Worm (Caenorhabditis elegans) whole organism, L4 larva: ENCODE results near the gene srlf-1.

Experiments
- F26F4.8 ChIP-seq: fragments of 200-800 bp; sonication (Bioruptor generic); conservative IDR thresholded peaks from 2 replicates; pipeline ENCODE4 v1.3.6; 2022; ENCODE audit warnings: missing genetic modification characterization, missing compliant biosample characterization
- Y48G9A.11 ChIP-seq: fragments of 200-800 bp; sonication (Bioruptor generic); IDR thresholded peaks from 2 replicates; pipeline ENCODE4 v1.3.6; 2022; ENCODE audit warnings: missing genetic modification reagents, missing genetic modification characterization, missing compliant biosample characterization
- Y75B8A.6 ChIP-seq: fragments of 200-800 bp; sonication (Bioruptor generic); IDR thresholded peaks from 2 replicates; pipeline ENCODE4 v1.3.6; 2022; ENCODE audit warnings: missing genetic modification reagents, missing genetic modification characterization, missing compliant biosample characterization
- ZK546.5 ChIP-seq, 2 experiments: sonication (generic microtip); optimal IDR thresholded peaks; 2 replicates each; lab custom pipeline; 2017; ENCODE audit warnings: missing biosample characterization in 2 of 2, missing genetic modification characterization in 2 of 2
- aha-1 ChIP-seq: fragments of 150-350 bp; peaks from one replicate; lab custom pipeline; 2014; ENCODE audit warnings: missing biosample characterization, missing genetic modification characterization
- arid-1 ChIP-seq: fragments of 200-800 bp; sonication (Bioruptor generic); conservative IDR thresholded peaks from 2 replicates; pipeline ENCODE4 v1.3.6; 2022; ENCODE audit warnings: missing genetic modification reagents, missing genetic modification characterization, missing compliant biosample characterization
- ceh-20 ChIP-seq: fragments of 200-800 bp; sonication (Bioruptor generic); IDR thresholded peaks from 2 replicates; pipeline ENCODE4 v1.3.6; 2022; ENCODE audit warnings: missing genetic modification reagents, missing genetic modification characterization, missing compliant biosample characterization
- daf-16 ChIP-seq, 3 experiments: sonication (generic microtip); optimal IDR thresholded peaks; 2 replicates each; lab custom pipeline; 2016 to 2017; ENCODE audit warnings: missing genetic modification characterization in 3 of 3, missing genetic modification reagents in 3 of 3, mild to moderate bottlenecking in 2 of 3, missing compliant biosample characterization in 2 of 3, missing biosample characterization in 1 of 3, moderate library complexity in 1 of 3
- daf-8 ChIP-seq: fragments of 200-800 bp; sonication (Bioruptor generic); IDR thresholded peaks from 2 replicates; pipeline ENCODE4 v1.3.6; 2022; ENCODE audit warnings: missing genetic modification characterization, missing compliant biosample characterization
- egl-27 ChIP-seq: sonication (generic microtip); optimal IDR thresholded peaks from 3 replicates; lab custom pipeline; 2017; ENCODE audit warnings: missing biosample characterization, missing genetic modification reagents, missing genetic modification characterization
- egl-43 ChIP-seq: fragments of 200-800 bp; sonication (Bioruptor generic); IDR thresholded peaks from 2 replicates; pipeline ENCODE4 v1.3.6; 2022; ENCODE audit warnings: missing genetic modification reagents, missing genetic modification characterization, missing compliant biosample characterization
- fos-1 ChIP-seq: fragments of 150-350 bp; optimal IDR thresholded peaks from 2 replicates; lab custom pipeline; 2014; ENCODE audit warnings: missing biosample characterization, missing genetic modification characterization
- hif-1 ChIP-seq, 2 experiments: sonication (generic microtip); optimal IDR thresholded peaks; 2 replicates each; lab custom pipeline; 2016 to 2017; ENCODE audit warnings: missing compliant biosample characterization in 2 of 2, missing genetic modification characterization in 2 of 2, missing genetic modification reagents in 2 of 2, missing genotype in 2 of 2, mild to moderate bottlenecking in 1 of 2
- hlh-11 ChIP-seq: fragments of 200-800 bp; sonication (Bioruptor generic); optimal IDR thresholded peaks from 2 replicates; lab custom pipeline; 2018; ENCODE audit warnings: mild to moderate bottlenecking, missing genetic modification characterization, missing compliant biosample characterization
- hmg-1.1 ChIP-seq: fragments of 200-800 bp; sonication (Bioruptor generic); IDR thresholded peaks from 2 replicates; pipeline ENCODE4 v1.3.6; 2022; ENCODE audit warnings: missing genetic modification reagents, missing genetic modification characterization, missing compliant biosample characterization
- lin-15B ChIP-seq: fragments of 150-350 bp; sonication (generic microtip); optimal IDR thresholded peaks from 3 replicates; lab custom pipeline; 2014; ENCODE audit warnings: missing biosample characterization, missing genetic modification characterization
- lsy-2 ChIP-seq, 2 experiments: fragments of 150-350 bp in 1 of 2; sonication (generic microtip) in 1 of 2; optimal IDR thresholded peaks; 2 replicates each; lab custom pipeline; 2014 to 2017; ENCODE audit warnings: missing biosample characterization in 2 of 2, missing genetic modification characterization in 2 of 2
- madf-5 ChIP-seq, 2 experiments: fragments of 200-800 bp; sonication (Bioruptor generic); IDR thresholded peaks; 2 replicates each; pipeline ENCODE4 v1.3.6; 2022; ENCODE audit warnings: missing compliant biosample characterization in 2 of 2, missing genetic modification characterization in 2 of 2
- mdl-1 ChIP-seq, 2 experiments: fragments of 150-350 bp in 1 of 2; sonication (generic microtip) in 1 of 2; optimal IDR thresholded peaks; 2 replicates each; lab custom pipeline; 2014 to 2017; ENCODE audit warnings: missing biosample characterization in 2 of 2, missing genetic modification characterization in 2 of 2
- mdt-29 ChIP-seq: fragments of 200-800 bp; sonication (Bioruptor generic); IDR thresholded peaks from 2 replicates; pipeline ENCODE4 v1.3.6; 2022; ENCODE audit warnings: missing genetic modification reagents, missing genetic modification characterization, missing compliant biosample characterization
- mep-1 ChIP-seq: fragments of 150-350 bp; sonication (generic microtip); optimal IDR thresholded peaks from 3 replicates; lab custom pipeline; 2014; ENCODE audit warnings: missing biosample characterization, missing genetic modification characterization
- mes-2 ChIP-seq: sonication (generic microtip); optimal IDR thresholded peaks from 2 replicates; lab custom pipeline; 2016; ENCODE audit warnings: missing genotype, mild to moderate bottlenecking, missing genetic modification characterization, missing compliant biosample characterization; ENCODE audit not compliant: poor library complexity, severe bottlenecking
- nhr-102 ChIP-seq: sonication (generic microtip); optimal IDR thresholded peaks from 2 replicates; lab custom pipeline; 2016; ENCODE audit warnings: mild to moderate bottlenecking, missing genetic modification characterization, moderate library complexity, missing compliant biosample characterization
- nhr-11 ChIP-seq: fragments of 150-350 bp; optimal IDR thresholded peaks from 2 replicates; lab custom pipeline; 2014; ENCODE audit warnings: missing biosample characterization, missing genetic modification characterization
- nhr-25 ChIP-seq: sonication (generic microtip); optimal IDR thresholded peaks from 2 replicates; lab custom pipeline; 2017; ENCODE audit warnings: missing genetic modification characterization, mild to moderate bottlenecking, missing compliant biosample characterization, antibody characterized with exemption, moderate library complexity, borderline replicate concordance; ENCODE audit not compliant: insufficient read depth
- nhr-48 ChIP-seq: sonication (generic microtip); optimal IDR thresholded peaks from 2 replicates; lab custom pipeline; 2016; ENCODE audit warnings: mild to moderate bottlenecking, missing genetic modification characterization, missing compliant biosample characterization
- nhr-76 ChIP-seq: fragments of 150-350 bp; optimal IDR thresholded peaks from 2 replicates; lab custom pipeline; 2014; ENCODE audit warnings: missing biosample characterization, missing genetic modification characterization
- rbr-2 ChIP-seq: sonication (generic microtip); optimal IDR thresholded peaks from 2 replicates; lab custom pipeline; 2016; ENCODE audit warnings: missing genotype, missing genetic modification characterization, missing compliant biosample characterization
- spr-3 ChIP-seq: fragments of 200-800 bp; sonication (Bioruptor generic); optimal IDR thresholded peaks from 2 replicates; lab custom pipeline; 2018; ENCODE audit warnings: mild to moderate bottlenecking, missing genetic modification characterization, missing compliant biosample characterization
- tra-1 ChIP-seq: fragments of 200-800 bp; sonication (Bioruptor generic); IDR thresholded peaks from 2 replicates; pipeline ENCODE4 v1.3.6; 2022; ENCODE audit warnings: missing genetic modification reagents, missing genetic modification characterization, missing compliant biosample characterization
- zfp-3 ChIP-seq: fragments of 200-800 bp; sonication (Bioruptor generic); conservative IDR thresholded peaks from 2 replicates; pipeline ENCODE4 v1.3.6; 2022; ENCODE audit warnings: missing genetic modification reagents, missing genetic modification characterization, missing compliant biosample characterization

srlf-1 gene

DNA sequence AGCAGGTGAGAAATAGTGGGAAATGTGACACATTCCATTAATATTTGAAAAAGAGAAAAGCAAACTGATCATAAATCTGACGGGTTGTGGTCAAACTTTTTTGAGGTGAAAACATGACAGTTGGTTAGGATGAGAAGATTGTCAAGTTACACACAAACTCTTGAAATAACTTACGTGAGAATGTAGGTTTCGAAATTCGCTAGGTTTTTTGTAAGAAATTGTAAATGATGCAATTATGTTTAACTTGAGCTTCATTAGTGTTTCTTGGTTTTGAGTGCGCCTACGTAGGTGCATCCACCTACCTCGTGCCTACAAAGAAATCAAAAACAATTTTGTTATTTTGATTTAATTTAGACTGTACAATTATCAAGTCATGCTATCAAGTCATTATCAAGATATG is 44.9 kb downstream of the srlf-1 start, which contains the start of gene cex-2:
cex-2 (minus strand) TSS at position 101 of the 400 bp plus-strand sequence.
- no peak for TF ChIP-seq egl-27 (tag; lab: Kevin White, UChicago)
- TF ChIP-seq nhr-76 (tag; lab: Kevin White, UChicago), result no peak

ce11 chrII:7836613-7837226 is 46.3 kb downstream of the srlf-1 start:
- TF ChIP-seq ceh-20 (GFP tag; lab: Robert Waterston, UW), result 0 out of 2 replicates have a peak, but pooled peaks have one; percentile 61
- no peak for TF ChIP-seq fos-1 (tag; lab: Kevin White, UChicago)
- peak; percentile 64 for TF ChIP-seq hlh-11 (tag; lab: Kevin White, UChicago)
- TF ChIP-seq lsy-2 (tag; optimal IDR thresholded peaks at IDR 0.05; lab: Kevin White, UChicago), result peak in 1 of 2 experiments; percentile 44
- TF ChIP-seq tra-1 (GFP tag; lab: Robert Waterston, UW), result no peak
- no peak for TF ChIP-seq Y48G9A.11 (GFP tag; lab: Robert Waterston, UW)
- TF ChIP-seq daf-16 (GFP tag; optimal IDR thresholded peaks at IDR 0.05; lab: Kevin White, UChicago), result peak in 1 of 2 experiments; percentile 96
- no peak for TF ChIP-seq daf-16 (tag; optimal IDR thresholded peaks at IDR 0.05; lab: Kevin White, UChicago)
- no peak for TF ChIP-seq madf-5 (GFP tag; IDR thresholded peaks at IDR 0.05; lab: Robert Waterston, UW)
- peak in 1 of 2 experiments; percentile 36 for TF ChIP-seq hif-1 (tag; optimal IDR thresholded peaks at IDR 0.05; lab: Kevin White, UChicago)
- peak; percentile 45 for TF ChIP-seq nhr-11 (tag; lab: Kevin White, UChicago)
- peak; percentile 95 for TF ChIP-seq aha-1 (tag; lab: Kevin White, UChicago)
- TF ChIP-seq hmg-1.1, result 0 out of 2 replicates have a peak, but pooled peaks have one; percentile 16

- TF ChIP-seq mdl-1 (tag; optimal IDR thresholded peaks at IDR 0.05; lab: Kevin White, UChicago), result peak in 1 of 2 experiments; percentile 28
- TF ChIP-seq rbr-2 (tag; lab: Kevin White, UChicago), result peak; percentile 32
- TF ChIP-seq arid-1 (GFP tag; lab: Robert Waterston, UW), result no peak
- TF ChIP-seq mep-1 (tag; lab: Kevin White, UChicago), result peak; percentile 10
- no peak for TF ChIP-seq spr-3 (GFP tag; lab: Kevin White, UChicago)
- TF ChIP-seq daf-16 (GFP tag; optimal IDR thresholded peaks at IDR 0.05; lab: Kevin White, UChicago), result peak in 1 of 2 experiments; percentile 56
- TF ChIP-seq daf-16 (tag; optimal IDR thresholded peaks at IDR 0.05; lab: Kevin White, UChicago), result no peak
- peak; percentile 55; the same call in 1 of the 2 replicates for TF ChIP-seq ceh-20 (GFP tag; lab: Robert Waterston, UW)
- TF ChIP-seq lsy-2 (tag; optimal IDR thresholded peaks at IDR 0.05; lab: Kevin White, UChicago), result peak in 1 of 2 experiments; percentile 45
- no peak for TF ChIP-seq nhr-102 (tag; lab: Kevin White, UChicago)
- TF ChIP-seq hmg-1.1, result peak; percentile 79
- TF ChIP-seq, all 104 proteins: peak for 7
Observed at ce11 chrII:7838661-7839060, 48.3 kb downstream of the srlf-1 start.

DNA sequence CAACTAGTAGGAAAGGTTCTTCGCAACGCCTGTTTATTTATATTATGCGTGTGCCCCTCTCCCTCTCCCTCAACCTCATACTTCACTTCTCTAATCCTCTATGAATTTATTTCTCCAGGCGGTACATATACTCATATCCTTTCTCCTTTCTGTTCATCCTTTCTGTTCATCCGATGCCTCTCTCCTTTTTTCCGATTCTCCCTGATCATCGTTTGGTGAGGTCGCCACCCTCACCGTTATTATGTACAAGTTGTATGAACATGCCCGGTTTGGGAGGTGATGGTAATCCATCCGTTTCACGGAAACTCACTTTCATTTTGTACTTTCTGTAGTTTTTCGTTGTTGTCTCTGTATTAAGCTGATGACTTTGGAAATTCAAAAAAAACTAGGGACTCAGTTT is 49.3 kb downstream of the srlf-1 start:
- TF ChIP-seq egl-43 (GFP tag; lab: Robert Waterston, UW) (no peak), mdl-1 (tag; optimal IDR thresholded peaks at IDR 0.05; lab: Kevin White, UChicago) (no peak), lin-15B (tag; lab: Kevin White, UChicago) (no peak), Y75B8A.6 (no peak), nhr-25 (no peak), mes-2 (tag; lab: Kevin White, UChicago) (no peak), F26F4.8 (GFP tag; lab: Robert Waterston, UW) (no peak), zfp-3 (GFP tag; lab: Robert Waterston, UW) (no peak), nhr-48 (tag; lab: Kevin White, UChicago) (no peak), daf-8 (GFP tag; lab: Robert Waterston, UW) (no peak), mdt-29 (GFP tag; lab: Robert Waterston, UW) (no peak), ZK546.5 (tag; optimal IDR thresholded peaks at IDR 0.05; lab: Kevin White, UChicago) (no peak)
- TF ChIP-seq, all 104 proteins: peak for 0
